Fruit fly (Drosophila melanogaster): Measurements from ENCODE around the gene to.

Gene to

dm6 chr3R:25247379-25247869, 7.4 kb downstream of the to start, which contains the start of the genes RpS27 and Nup37 (continued):
- TF ChIP-seq CG17912 (GFP tag; optimal IDR thresholded peaks at IDR 0.05) (peak; percentile 100), CG7786 (GFP tag; optimal IDR thresholded peaks at IDR 0.05) (peak; percentile 98), disco-r (GFP tag; optimal IDR thresholded peaks at IDR 0.05) (peak; percentile 98), bab2 (GFP tag; optimal IDR thresholded peaks at IDR 0.05) (peak; percentile 97), D (optimal IDR thresholded peaks at IDR 0.05) (no peak), D (GFP tag; optimal IDR thresholded peaks at IDR 0.05) (peak; percentile 96), CG6254 (GFP tag; optimal IDR thresholded peaks at IDR 0.05) (peak; percentile 89), seq (GFP tag; IDR thresholded peaks at IDR 0.05) (peak; percentile 89), CG8924 (tag; optimal IDR thresholded peaks at IDR 0.05) (peak; percentile 93), CG15479 (GFP tag; optimal IDR thresholded peaks at IDR 0.05) (peak; percentile 75), slbo (GFP tag; IDR thresholded peaks at IDR 0.05) (peak; percentile 98), Lhr (GFP tag; optimal IDR thresholded peaks at IDR 0.05) (peak; percentile 97), CG10543 (GFP tag; optimal IDR thresholded peaks at IDR 0.05) (peak; percentile 100), CG1529 (GFP tag; optimal IDR thresholded peaks at IDR 0.05) (peak; percentile 96), hbn (GFP tag; IDR thresholded peaks at IDR 0.05; ENCODE audit: partially characterized antibody) (no peak), CG15011 (GFP tag; optimal IDR thresholded peaks at IDR 0.05) (peak; percentile 99), Taf1 (GFP tag; IDR thresholded peaks at IDR 0.05) (peak; percentile 81; the same call in 1 of the 2 replicates), CG3281 (GFP tag; optimal IDR thresholded peaks at IDR 0.05) (peak; percentile 99), Dp (GFP tag; optimal IDR thresholded peaks at IDR 0.05) (peak; percentile 77), CG17385 (GFP tag; optimal IDR thresholded peaks at IDR 0.05) (peak; percentile 97), CG8388 (GFP tag; optimal IDR thresholded peaks at IDR 0.05) (peak; percentile 89), CG3726 (GFP tag; IDR thresholded peaks at IDR 0.05) (peak; percentile 95), CG18011 (GFP tag; optimal IDR thresholded peaks at IDR 0.05) (peak; percentile 92), CG12236 (GFP tag; optimal IDR thresholded peaks at IDR 0.05) (peak; percentile 97), croc (GFP tag; conservative IDR thresholded peaks at IDR 0.05) (peak; percentile 88), CG33557 (GFP tag; optimal IDR thresholded peaks at IDR 0.05) (peak; percentile 96), sqz (GFP tag; optimal IDR thresholded peaks at IDR 0.05) (peak; percentile 98), twi (tag; optimal IDR thresholded peaks at IDR 0.05) (peak; percentile 93), otp (GFP tag; IDR thresholded peaks at IDR 0.05) (peak; percentile 98), Hr3 (GFP tag; optimal IDR thresholded peaks at IDR 0.05) (peak; percentile 96), Fer3 (tag; optimal IDR thresholded peaks at IDR 0.05) (peak; percentile 98), Med (GFP tag) (peak; percentile 100), Ssrp (tag; optimal IDR thresholded peaks at IDR 0.05) (peak; percentile 92), CG2678 (tag; optimal IDR thresholded peaks at IDR 0.05) (peak; percentile 92), Bteb2 (GFP tag; optimal IDR thresholded peaks at IDR 0.05) (peak; percentile 97), Camta (GFP tag; optimal IDR thresholded peaks at IDR 0.05) (peak; percentile 98), CG8281 (tag; optimal IDR thresholded peaks at IDR 0.05) (peak; percentile 87), bcd (GFP tag; optimal IDR thresholded peaks at IDR 0.05) (peak; percentile 100), CG4854 (GFP tag; optimal IDR thresholded peaks at IDR 0.05) (peak; percentile 98), CG6689 (GFP tag; IDR thresholded peaks at IDR 0.05) (peak; percentile 91), Sin3A (optimal IDR thresholded peaks at IDR 0.05) (peak; percentile 64), tll (GFP tag; optimal IDR thresholded peaks at IDR 0.05) (peak in 1 of 2 experiments; percentile 88), mam (GFP tag; optimal IDR thresholded peaks at IDR 0.05) (peak; percentile 98), luna (GFP tag; optimal IDR thresholded peaks at IDR 0.05) (peak; percentile 98), CG11504 (tag; optimal IDR thresholded peaks at IDR 0.05) (peak; percentile 93), CG12219 (GFP tag; optimal IDR thresholded peaks at IDR 0.05) (peak; percentile 95), knrl (GFP tag; IDR thresholded peaks at IDR 0.05; ENCODE audit: partially characterized antibody) (0 out of 3 replicates have a peak, but pooled peaks have one; percentile 44), tio (GFP tag; optimal IDR thresholded peaks at IDR 0.05) (peak; percentile 96), CG3838 (GFP tag; optimal IDR thresholded peaks at IDR 0.05) (peak; percentile 98), kay (GFP tag; optimal IDR thresholded peaks at IDR 0.05) (peak; percentile 93)

All from whole organism, embryonic.